Fruit fly (Drosophila melanogaster): ENCODE data around the gene emb.

emb gene

dm6 chr2L:8381508-8382036 lies 21.8 kb upstream of the emb start, which contains the start of gene AlaRS:
Gene AlaRS (minus strand): TSS chr2L:8381764.
- peak; percentile 31 for TF ChIP-seq Jra (GFP tag; optimal IDR thresholded peaks at IDR 0.05)
- TF ChIP-seq foxo (GFP tag; optimal IDR thresholded peaks at IDR 0.05): peak in 1 of 2 experiments; percentile 66
- peak; percentile 52 for TF ChIP-seq psq (GFP tag; optimal IDR thresholded peaks at IDR 0.05)
- peak; percentile 69 for TF ChIP-seq rgr (GFP tag; optimal IDR thresholded peaks at IDR 0.05)
- TF ChIP-seq CrebA (GFP tag; optimal IDR thresholded peaks at IDR 0.05; ENCODE audit: borderline replicate concordance): no peak
- TF ChIP-seq Mio (GFP tag; optimal IDR thresholded peaks at IDR 0.05): no peak
- TF ChIP-seq woc (GFP tag; optimal IDR thresholded peaks at IDR 0.05): peak; percentile 57
- TF ChIP-seq fru (GFP tag; optimal IDR thresholded peaks at IDR 0.05): peak; percentile 63
- TF ChIP-seq h (GFP tag; optimal IDR thresholded peaks at IDR 0.05): peak; percentile 76
- TF ChIP-seq CG9705 (GFP tag; optimal IDR thresholded peaks at IDR 0.05): peak; percentile 40
- TF ChIP-seq sage (GFP tag; optimal IDR thresholded peaks at IDR 0.05): peak; percentile 70
- TF ChIP-seq ey (GFP tag; optimal IDR thresholded peaks at IDR 0.05): peak; percentile 42
- peak; percentile 56 for TF ChIP-seq Sp1 (GFP tag; optimal IDR thresholded peaks at IDR 0.05)
- TF ChIP-seq GATAd (GFP tag; optimal IDR thresholded peaks at IDR 0.05): no peak
- peak; percentile 53 for TF ChIP-seq HLH106 (tag; optimal IDR thresholded peaks at IDR 0.05)
- TF ChIP-seq dsf (GFP tag; optimal IDR thresholded peaks at IDR 0.05; ENCODE audit: borderline replicate concordance): peak; percentile 15
- TF ChIP-seq OdsH (GFP tag; optimal IDR thresholded peaks at IDR 0.05): peak; percentile 57
- peak; percentile 76 for TF ChIP-seq Hnf4 (GFP tag; optimal IDR thresholded peaks at IDR 0.05)
- TF ChIP-seq Hr83 (GFP tag; optimal IDR thresholded peaks at IDR 0.05; ENCODE audit: poor library complexity, severe bottlenecking): no peak
- TF ChIP-seq br (GFP tag; optimal IDR thresholded peaks at IDR 0.05): peak; percentile 42
- peak; percentile 65 for TF ChIP-seq brk (GFP tag; optimal IDR thresholded peaks at IDR 0.05)
- no peak for TF ChIP-seq N (GFP tag; optimal IDR thresholded peaks at IDR 0.05)
- TF ChIP-seq Abd-B (GFP tag; optimal IDR thresholded peaks at IDR 0.05): no peak
- no peak for TF ChIP-seq Rel (GFP tag; optimal IDR thresholded peaks at IDR 0.05)
- TF ChIP-seq Rel (tag; optimal IDR thresholded peaks at IDR 0.05): peak; percentile 24
- peak; percentile 30 for TF ChIP-seq sv (GFP tag; optimal IDR thresholded peaks at IDR 0.05)

DNA sequence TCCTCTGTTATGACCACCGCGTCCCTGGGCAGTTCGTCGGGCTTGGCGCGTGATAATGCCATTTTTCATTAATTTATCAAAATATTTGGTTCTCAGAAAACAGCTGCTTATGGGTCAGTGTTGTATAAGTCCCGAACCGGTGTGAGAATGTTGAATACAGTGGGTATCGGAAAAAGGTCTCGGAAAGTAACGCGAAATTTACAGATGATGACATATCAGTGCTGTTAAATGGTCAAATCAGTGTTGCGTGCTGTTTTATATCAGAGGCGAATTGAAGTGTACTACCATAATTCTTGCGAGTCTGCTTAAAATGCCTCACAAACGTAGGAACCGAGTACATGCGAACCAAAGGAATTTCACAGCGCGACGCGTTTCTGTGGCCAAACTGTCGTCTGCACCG lies 20.7 kb upstream of the emb start, which contains the start of the genes CG13392 and Rcd4:
CG13392 (minus strand) TSS at position 162 of the 400 bp plus-strand sequence.
Rcd4 (plus strand) TSS at position 216 of the 400 bp plus-strand sequence.
- TF ChIP-seq HLH106 (tag; optimal IDR thresholded peaks at IDR 0.05): peak; percentile 68
- no peak for TF ChIP-seq Hr78 (GFP tag; optimal IDR thresholded peaks at IDR 0.05)
- peak; percentile 30 for TF ChIP-seq dsf (GFP tag; optimal IDR thresholded peaks at IDR 0.05; ENCODE audit: borderline replicate concordance)
- peak; percentile 70 for TF ChIP-seq psq (GFP tag; optimal IDR thresholded peaks at IDR 0.05)
- no peak for TF ChIP-seq Dfd (GFP tag; optimal IDR thresholded peaks at IDR 0.05)
- TF ChIP-seq brk (GFP tag; optimal IDR thresholded peaks at IDR 0.05): peak; percentile 84
- peak; percentile 90 for TF ChIP-seq rgr (GFP tag; optimal IDR thresholded peaks at IDR 0.05)
- TF ChIP-seq Jra (GFP tag; optimal IDR thresholded peaks at IDR 0.05): peak; percentile 83
- TF ChIP-seq GATAd (GFP tag; optimal IDR thresholded peaks at IDR 0.05): no peak
- TF ChIP-seq br (GFP tag; optimal IDR thresholded peaks at IDR 0.05): peak; percentile 85
- peak; percentile 92 for TF ChIP-seq Hnf4 (GFP tag; optimal IDR thresholded peaks at IDR 0.05)
- TF ChIP-seq CrebA (GFP tag; optimal IDR thresholded peaks at IDR 0.05; ENCODE audit: borderline replicate concordance): no peak
- no peak for TF ChIP-seq usp (GFP tag; optimal IDR thresholded peaks at IDR 0.05)
- peak; percentile 36 for TF ChIP-seq jim (GFP tag; optimal IDR thresholded peaks at IDR 0.05)
- TF ChIP-seq Hr83 (GFP tag; optimal IDR thresholded peaks at IDR 0.05; ENCODE audit: poor library complexity, severe bottlenecking): peak; percentile 94
- peak; percentile 24 to 88 for TF ChIP-seq foxo (GFP tag; optimal IDR thresholded peaks at IDR 0.05)
- peak; percentile 74 for TF ChIP-seq OdsH (GFP tag; optimal IDR thresholded peaks at IDR 0.05)
- TF ChIP-seq h (GFP tag; optimal IDR thresholded peaks at IDR 0.05): peak; percentile 87
- peak; percentile 49 for TF ChIP-seq CG32264 (GFP tag; optimal IDR thresholded peaks at IDR 0.05)
- TF ChIP-seq Sp1 (GFP tag; optimal IDR thresholded peaks at IDR 0.05): peak; percentile 64
- TF ChIP-seq N (GFP tag; optimal IDR thresholded peaks at IDR 0.05): no peak
- TF ChIP-seq lola (GFP tag; optimal IDR thresholded peaks at IDR 0.05): no peak
- peak; percentile 73 for TF ChIP-seq ey (GFP tag; optimal IDR thresholded peaks at IDR 0.05)
- peak; percentile 37 for TF ChIP-seq CG9705 (GFP tag; optimal IDR thresholded peaks at IDR 0.05)
- TF ChIP-seq fru (GFP tag; optimal IDR thresholded peaks at IDR 0.05): peak; percentile 90
- TF ChIP-seq Mio (GFP tag; optimal IDR thresholded peaks at IDR 0.05): peak; percentile 23
- TF ChIP-seq woc (GFP tag; optimal IDR thresholded peaks at IDR 0.05): peak; percentile 45
- no peak for TF ChIP-seq pan (optimal IDR thresholded peaks at IDR 0.05)
- TF ChIP-seq dl (GFP tag; optimal IDR thresholded peaks at IDR 0.05; ENCODE audit: insufficient read depth in 1 of 2, partially characterized antibody in 2 of 2): no peak
- no peak for TF ChIP-seq Vsx2 (GFP tag; optimal IDR thresholded peaks at IDR 0.05; ENCODE audit: partially characterized antibody)
- TF ChIP-seq sage (GFP tag; optimal IDR thresholded peaks at IDR 0.05): peak; percentile 46
- no peak for TF ChIP-seq Dif (GFP tag; optimal IDR thresholded peaks at IDR 0.05; ENCODE audit: partially characterized antibody)
- no peak for TF ChIP-seq tai (GFP tag; optimal IDR thresholded peaks at IDR 0.05)
- TF ChIP-seq Myc (optimal IDR thresholded peaks at IDR 0.05): peak; percentile 46
- peak; percentile 26 for TF ChIP-seq dmrt93B (GFP tag; optimal IDR thresholded peaks at IDR 0.05)
- TF ChIP-seq Rel (GFP tag; optimal IDR thresholded peaks at IDR 0.05): no peak
- TF ChIP-seq Rel (tag; optimal IDR thresholded peaks at IDR 0.05): peak; percentile 76
- no peak for TF ChIP-seq Abd-B (GFP tag; optimal IDR thresholded peaks at IDR 0.05)
- peak; percentile 71 for TF ChIP-seq sv (GFP tag; optimal IDR thresholded peaks at IDR 0.05)
